Fruit fly (Drosophila melanogaster) whole organism, prepupa: ENCODE measurements around the gene sphinx1.

ENCODE experiments used
- Gug ChIP-seq: fragments of 200-800 bp; sonication (Bioruptor generic); IDR thresholded peaks from 2 replicates; pipeline ENCODE4 v1.3.6; 2022; ENCODE audit warnings: missing biosample characterization, missing genetic modification characterization
- cyc ChIP-seq: fragments of 200-800 bp; sonication (Bioruptor generic); optimal IDR thresholded peaks from 3 replicates; lab custom pipeline; 2016; ENCODE audit warnings: missing biosample characterization, missing genetic modification characterization

- TF ChIP-seq Gug (GFP tag; lab: Robert Waterston, UW): no peak
- no peak for TF ChIP-seq cyc (GFP tag; lab: Kevin White, UChicago)
Measured at dm6 chr3L:7434198-7434597, 5.0 kb downstream of the sphinx1 start.
